Fruit fly (Drosophila melanogaster): ENCODE results near the gene CG15534.

dm6 chr3R:30475910-30476309 is 44.0 kb downstream of the CG15534 start:
- TF ChIP-seq Dif (GFP tag; optimal IDR thresholded peaks at IDR 0.05; ENCODE audit: partially characterized antibody) (no peak), pan (optimal IDR thresholded peaks at IDR 0.05) (no peak), br (GFP tag; optimal IDR thresholded peaks at IDR 0.05) (no peak), psq (GFP tag; optimal IDR thresholded peaks at IDR 0.05) (no peak), jim (GFP tag; optimal IDR thresholded peaks at IDR 0.05) (no peak), rgr (GFP tag; optimal IDR thresholded peaks at IDR 0.05) (no peak), OdsH (GFP tag; optimal IDR thresholded peaks at IDR 0.05) (no peak), Mio (GFP tag; optimal IDR thresholded peaks at IDR 0.05) (no peak)

Data from whole organism, wandering third instar larva.